Worm (Caenorhabditis elegans): ENCODE results near the gene zif-1.

zif-1 gene

DNA sequence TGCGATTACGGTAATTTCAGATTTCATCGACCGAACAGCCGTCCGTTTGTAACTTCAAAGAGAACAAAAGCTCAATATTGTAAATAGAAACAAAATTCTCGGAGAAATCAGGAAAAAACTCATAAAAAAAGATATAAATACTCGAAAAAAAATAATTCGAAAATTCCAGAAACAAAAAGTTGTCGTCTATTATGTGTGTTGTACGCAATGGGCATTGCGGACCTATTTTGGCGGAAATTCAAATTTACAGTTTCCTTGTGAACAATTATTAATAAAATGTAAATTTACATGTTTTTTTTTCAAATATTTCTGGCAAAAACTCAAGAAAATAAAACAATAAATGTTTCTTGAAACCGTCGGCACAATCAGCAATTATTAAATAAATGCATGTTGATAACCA lies 17.1 kb upstream of the zif-1 start:
- TF ChIP-seq nhr-179 (tag; optimal IDR thresholded peaks at IDR 0.05) (no peak), let-607 (tag; optimal IDR thresholded peaks at IDR 0.05) (no peak), lir-1 (GFP tag; conservative IDR thresholded peaks at IDR 0.05) (no peak), dpl-1 (GFP tag; optimal IDR thresholded peaks at IDR 0.05) (peak; percentile 52), rec-8 (tag; optimal IDR thresholded peaks at IDR 0.05) (no peak), lsl-1 (GFP tag; optimal IDR thresholded peaks at IDR 0.05) (peak; percentile 31), egrh-3 (GFP tag; IDR thresholded peaks at IDR 0.05) (no peak), hsf-1 (GFP tag; IDR thresholded peaks at IDR 0.05) (peak; percentile 92), F39B2.1 (GFP tag; IDR thresholded peaks at IDR 0.05) (no peak), snpc-1.1 (tag; optimal IDR thresholded peaks at IDR 0.05; ENCODE audit: insufficient read depth) (no peak), efl-1 (GFP tag; optimal IDR thresholded peaks at IDR 0.05) (peak; percentile 58), pha-4 (tag; optimal IDR thresholded peaks at IDR 0.05) (no peak), akir-1 (GFP tag; optimal IDR thresholded peaks at IDR 0.05) (no peak), cebp-1 (GFP tag; IDR thresholded peaks at IDR 0.05) (no peak), cebp-1 (tag; optimal IDR thresholded peaks at IDR 0.05) (no peak), unc-130 (GFP tag; optimal IDR thresholded peaks at IDR 0.05) (no peak), F52B5.7 (tag; optimal IDR thresholded peaks at IDR 0.05) (no peak), ztf-18 (tag; optimal IDR thresholded peaks at IDR 0.05) (no peak), Y53G8AR.9 (GFP tag; conservative IDR thresholded peaks at IDR 0.05) (no peak), ztf-25 (GFP tag; IDR thresholded peaks at IDR 0.05) (no peak), madf-6 (GFP tag; IDR thresholded peaks at IDR 0.05) (0 out of 2 replicates have a peak, but pooled peaks have one; percentile 45), pbrm-1 (GFP tag; IDR thresholded peaks at IDR 0.05) (no peak), lin-54 (GFP tag; optimal IDR thresholded peaks at IDR 0.05) (peak; percentile 89), hrde-1 (tag; optimal IDR thresholded peaks at IDR 0.05; ENCODE audit: borderline replicate concordance) (no peak), D2030.7 (GFP tag; IDR thresholded peaks at IDR 0.05) (peak; percentile 36; the same call in 1 of the 2 replicates), F33H1.4 (GFP tag; IDR thresholded peaks at IDR 0.05) (peak; percentile 21; the same call in 1 of the 2 replicates), F57C9.4 (tag; optimal IDR thresholded peaks at IDR 0.05) (no peak), snpc-1.3 (tag; optimal IDR thresholded peaks at IDR 0.05; ENCODE audit: insufficient read depth) (no peak), T07F8.4 (tag; optimal IDR thresholded peaks at IDR 0.05) (no peak), chd-7 (tag; optimal IDR thresholded peaks at IDR 0.05) (no peak), lin-35 (GFP tag; optimal IDR thresholded peaks at IDR 0.05) (no peak), ztf-3 (GFP tag; optimal IDR thresholded peaks at IDR 0.05) (no peak), attf-3 (GFP tag; conservative IDR thresholded peaks at IDR 0.05) (no peak), athp-1 (tag; optimal IDR thresholded peaks at IDR 0.05) (no peak), ztf-6 (GFP tag; IDR thresholded peaks at IDR 0.05) (no peak), rcor-1 (GFP tag; IDR thresholded peaks at IDR 0.05) (no peak), F57A8.1 (GFP tag; optimal IDR thresholded peaks at IDR 0.05) (no peak), nfya-1 (tag; optimal IDR thresholded peaks at IDR 0.05; ENCODE audit: borderline replicate concordance, insufficient read depth) (no peak), lag-1 (GFP tag; IDR thresholded peaks at IDR 0.05) (no peak), aptf-2 (GFP tag; conservative IDR thresholded peaks at IDR 0.05) (no peak), tbx-9 (tag; optimal IDR thresholded peaks at IDR 0.05; ENCODE audit: borderline replicate concordance) (no peak), hlh-12 (tag; optimal IDR thresholded peaks at IDR 0.05) (no peak), F37B4.10 (GFP tag; IDR thresholded peaks at IDR 0.05) (no peak), xnd-1 (tag; optimal IDR thresholded peaks at IDR 0.05) (no peak), repo-1 (tag; optimal IDR thresholded peaks at IDR 0.05) (no peak), hlh-26 (GFP tag; conservative IDR thresholded peaks at IDR 0.05) (no peak), ztf-28 (GFP tag; IDR thresholded peaks at IDR 0.05) (no peak), B0261.1 (tag; optimal IDR thresholded peaks at IDR 0.05) (no peak)
